Worm (Caenorhabditis elegans) whole organism, late embryonic: ENCODE results near the gene R03H10.6.

Experiments used
- C38D4.7 ChIP-seq: fragments of 200-800 bp; sonication (Bioruptor generic); optimal IDR thresholded peaks from 2 replicates; lab custom pipeline; 2018; ENCODE audit warnings: mild to moderate bottlenecking, missing genetic modification characterization, moderate library complexity, missing compliant biosample characterization
- ama-1 ChIP-seq: fragments of 150-350 bp; optimal IDR thresholded peaks from 2 replicates; lab custom pipeline; 2014
- hlh-6 ChIP-seq: sonication (generic microtip); optimal IDR thresholded peaks from 2 replicates; lab custom pipeline; 2016; ENCODE audit warnings: missing genotype, missing genetic modification characterization, missing compliant biosample characterization
- mec-3 ChIP-seq: sonication (generic microtip); optimal IDR thresholded peaks from 2 replicates; lab custom pipeline; 2016; ENCODE audit warnings: borderline replicate concordance, missing genetic modification characterization, missing compliant biosample characterization
- nhr-11 ChIP-seq: fragments of 150-350 bp; optimal IDR thresholded peaks from 2 replicates; lab custom pipeline; 2014; ENCODE audit warnings: missing biosample characterization, missing genetic modification characterization
- unc-86 ChIP-seq: sonication (generic microtip); optimal IDR thresholded peaks from 2 replicates; lab custom pipeline; 2016; ENCODE audit warnings: missing genetic modification characterization, missing compliant biosample characterization

DNA sequence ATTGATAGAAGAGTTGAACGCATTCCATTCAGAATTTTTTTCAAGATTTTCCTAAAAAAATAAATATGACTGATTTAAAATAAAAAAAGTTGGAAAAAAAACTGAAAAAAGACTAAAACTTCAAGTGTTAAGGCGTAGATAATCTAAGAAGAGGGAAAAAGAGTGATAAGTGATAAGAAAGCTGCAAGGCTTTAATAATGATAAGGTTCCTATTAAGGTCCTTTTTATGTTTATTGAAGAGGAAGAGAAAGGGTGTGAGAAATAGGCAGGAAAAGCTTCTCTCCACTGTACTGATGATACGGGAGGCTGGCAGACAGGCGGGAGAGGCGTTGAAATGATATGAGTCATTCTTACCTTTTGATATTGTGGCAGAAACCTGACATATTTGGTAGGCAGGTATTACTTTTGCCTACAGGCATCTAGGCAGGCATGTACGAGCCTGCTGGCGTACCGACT lies 30.5 kb upstream of the R03H10.6 start, which contains the start of gene mth-1:
- TF ChIP-seq hlh-6: no peak
- TF ChIP-seq C38D4.7 (GFP tag; lab: Kevin White, UChicago): no peak
- no peak for TF ChIP-seq mec-3 (tag; lab: Kevin White, UChicago)
- TF ChIP-seq nhr-11: no peak
- TF ChIP-seq ama-1 (lab: Kevin White, UChicago): no peak
- no peak for TF ChIP-seq unc-86 (tag; lab: Kevin White, UChicago)
